1 fruit fly cellular context compared by ENCODE assay signal in genomic region chrX:16281717-16282529, dm6.
TF ChIP-seq lines count a peak whose summit lies in the region.

No protein-coding gene starts in this region.

TF ChIP-seq in whole organism, embryonic, 481 proteins besides CTCF, POLR2A, EP300 and RAD21 (continued from another document):
- TF ChIP-seq vvl (GFP tag; IDR thresholded peaks at IDR 0.05; lab: Robert Waterston, UW) (0 out of 2 replicates have a peak, but pooled peaks have one; percentile 34), Vsx1 (GFP tag; optimal IDR thresholded peaks at IDR 0.05; lab: Kevin White, UChicago) (peak; percentile 27), Antp (GFP tag; optimal IDR thresholded peaks at IDR 0.05; lab: Kevin White, UChicago) (no peak), zen (tag; optimal IDR thresholded peaks at IDR 0.05; lab: Kevin White, UChicago) (no peak), CG8359 (GFP tag; optimal IDR thresholded peaks at IDR 0.05; lab: Kevin White, UChicago; ENCODE audit: borderline replicate concordance) (no peak), mirr (GFP tag; optimal IDR thresholded peaks at IDR 0.05; lab: Kevin White, UChicago) (peak; percentile 83), sob (GFP tag; IDR thresholded peaks at IDR 0.05; lab: Robert Waterston, UW) (0 out of 2 replicates have a peak, but pooled peaks have one; percentile 23), CG9437 (GFP tag; optimal IDR thresholded peaks at IDR 0.05; lab: Kevin White, UChicago) (no peak), CG7987 (GFP tag; optimal IDR thresholded peaks at IDR 0.05; lab: Kevin White, UChicago) (no peak), eve (GFP tag; optimal IDR thresholded peaks at IDR 0.05; lab: Kevin White, UChicago) (peak in 1 of 2 experiments; percentile 30), CG7357 (GFP tag; IDR thresholded peaks at IDR 0.05; lab: Robert Waterston, UW) (no peak), Hmr (GFP tag; optimal IDR thresholded peaks at IDR 0.05; lab: Kevin White, UChicago) (peak; percentile 15), Rfx (GFP tag; IDR thresholded peaks at IDR 0.05; lab: Robert Waterston, UW) (no peak), fd102C (GFP tag; optimal IDR thresholded peaks at IDR 0.05; lab: Kevin White, UChicago) (no peak), ro (GFP tag; IDR thresholded peaks at IDR 0.05; lab: Robert Waterston, UW) (no peak), CG3847 (GFP tag; IDR thresholded peaks at IDR 0.05; lab: Robert Waterston, UW) (no peak), Hr78 (GFP tag; optimal IDR thresholded peaks at IDR 0.05; lab: Kevin White, UChicago) (peak in 1 of 2 experiments; percentile 68), oc (tag; optimal IDR thresholded peaks at IDR 0.05; lab: Kevin White, UChicago) (peak; percentile 24), CG11695 (GFP tag; IDR thresholded peaks at IDR 0.05; lab: Robert Waterston, UW) (no peak), CG4328 (GFP tag; optimal IDR thresholded peaks at IDR 0.05; lab: Kevin White, UChicago) (peak; percentile 11), Nf-YA (GFP tag; IDR thresholded peaks at IDR 0.05; lab: Robert Waterston, UW) (no peak), Hey (tag; optimal IDR thresholded peaks at IDR 0.05; lab: Kevin White, UChicago) (peak; percentile 62), Tbp (GFP tag; optimal IDR thresholded peaks at IDR 0.05; lab: Kevin White, UChicago) (no peak), CG8290 (GFP tag; optimal IDR thresholded peaks at IDR 0.05; lab: Kevin White, UChicago) (no peak), CG8290 (tag; optimal IDR thresholded peaks at IDR 0.05; lab: Kevin White, UChicago) (peak in 1 of 2 experiments; percentile 60), CG12236 (GFP tag; optimal IDR thresholded peaks at IDR 0.05; lab: Kevin White, UChicago) (no peak), tin (GFP tag; optimal IDR thresholded peaks at IDR 0.05; lab: Kevin White, UChicago) (no peak), Med (GFP tag; lab: Kevin White, UChicago) (peak; percentile 69), rib (GFP tag; IDR thresholded peaks at IDR 0.05; lab: Robert Waterston, UW) (peak; percentile 63), Meics (GFP tag; optimal IDR thresholded peaks at IDR 0.05; lab: Kevin White, UChicago) (peak; percentile 7), Ada2b (GFP tag; IDR thresholded peaks at IDR 0.05; lab: Robert Waterston, UW) (no peak), gem (tag; optimal IDR thresholded peaks at IDR 0.05; lab: Kevin White, UChicago) (peak; percentile 44), CG7745 (tag; optimal IDR thresholded peaks at IDR 0.05; lab: Kevin White, UChicago) (peak; percentile 17), pita (GFP tag; optimal IDR thresholded peaks at IDR 0.05; lab: Kevin White, UChicago) (no peak), sd (tag; optimal IDR thresholded peaks at IDR 0.05; lab: Kevin White, UChicago) (peak; percentile 55), D19B (GFP tag; optimal IDR thresholded peaks at IDR 0.05; lab: Kevin White, UChicago) (no peak), CG10543 (GFP tag; optimal IDR thresholded peaks at IDR 0.05; lab: Kevin White, UChicago) (peak; percentile 72), CG14710 (tag; optimal IDR thresholded peaks at IDR 0.05; lab: Kevin White, UChicago) (no peak), CG17361 (GFP tag; IDR thresholded peaks at IDR 0.05; lab: Robert Waterston, UW) (no peak), sug (tag; optimal IDR thresholded peaks at IDR 0.05; lab: Kevin White, UChicago) (peak; percentile 97), aop (GFP tag; IDR thresholded peaks at IDR 0.05; lab: Robert Waterston, UW) (no peak), crol (GFP tag; IDR thresholded peaks at IDR 0.05; lab: Robert Waterston, UW) (peak; percentile 93), CG17186 (GFP tag; optimal IDR thresholded peaks at IDR 0.05; lab: Kevin White, UChicago) (no peak), Hr3 (GFP tag; optimal IDR thresholded peaks at IDR 0.05; lab: Kevin White, UChicago) (no peak), Ets65A (GFP tag; lab: Kevin White, UChicago) (no peak), CG13624 (GFP tag; optimal IDR thresholded peaks at IDR 0.05; lab: Kevin White, UChicago) (peak; percentile 3), exex (tag; optimal IDR thresholded peaks at IDR 0.05; lab: Kevin White, UChicago) (peak; percentile 88), CG32767 (GFP tag; IDR thresholded peaks at IDR 0.05; lab: Robert Waterston, UW) (peak; percentile 56; the same call in 1 of the 2 replicates), CG12769 (tag; optimal IDR thresholded peaks at IDR 0.05; lab: Kevin White, UChicago) (peak; percentile 42), GATAe (GFP tag; conservative IDR thresholded peaks at IDR 0.05; lab: Robert Waterston, UW) (peak; percentile 31)
